Fruit fly (Drosophila melanogaster): Measurements from ENCODE around the gene p38c.
A peak's percentile ranks its signal among the peaks of the same experiment; 100 is the strongest.

p38c gene

DNA sequence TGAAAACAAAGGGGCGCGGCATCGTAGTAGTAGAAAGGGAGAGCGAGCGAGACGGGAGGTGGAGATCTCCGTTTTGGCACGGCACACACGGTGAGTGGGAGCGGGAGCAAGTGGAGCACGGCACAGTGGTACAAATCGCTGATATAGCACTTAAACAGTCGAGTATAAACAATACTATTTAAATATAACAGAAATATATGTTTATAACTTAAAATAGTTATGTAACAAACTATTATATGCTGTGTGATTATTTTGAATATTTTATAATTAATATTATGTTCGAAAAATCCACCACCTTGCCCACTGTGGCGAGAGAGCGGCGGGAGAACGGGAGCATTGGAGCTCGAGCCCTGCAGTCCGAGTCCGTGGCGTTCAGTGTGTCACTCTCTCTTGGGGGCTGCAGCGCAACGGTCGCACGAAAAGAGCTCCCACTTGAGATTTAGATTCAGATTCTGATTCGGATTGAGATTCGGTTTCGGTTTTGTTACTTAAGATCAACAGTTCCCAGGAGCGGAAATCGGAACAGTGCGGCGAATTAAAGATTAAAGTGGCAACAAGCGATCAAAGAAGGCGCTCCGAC is 8.9 kb downstream of the p38c start, which contains the start of gene Kal1 (continued):
- TF ChIP-seq CG12071 (GFP tag; optimal IDR thresholded peaks at IDR 0.05), result peak; percentile 81
- peak; percentile 91 for TF ChIP-seq HHEX (GFP tag; optimal IDR thresholded peaks at IDR 0.05)
- TF ChIP-seq tup (GFP tag; optimal IDR thresholded peaks at IDR 0.05), result peak; percentile 56
- peak; percentile 89 for TF ChIP-seq CG14710 (tag; optimal IDR thresholded peaks at IDR 0.05)
- peak; percentile 54 for TF ChIP-seq Sry-β (GFP tag; optimal IDR thresholded peaks at IDR 0.05)
- TF ChIP-seq CG10267 (tag; optimal IDR thresholded peaks at IDR 0.05), result peak; percentile 91
- TF ChIP-seq fd64A (GFP tag; optimal IDR thresholded peaks at IDR 0.05), result peak; percentile 90
- no peak for TF ChIP-seq Bteb2 (GFP tag; optimal IDR thresholded peaks at IDR 0.05)
- TF ChIP-seq Ssrp (tag; optimal IDR thresholded peaks at IDR 0.05), result peak; percentile 92
- no peak for TF ChIP-seq h (optimal IDR thresholded peaks at IDR 0.05)
- peak; percentile 44; the same call in 1 of the 3 replicates for TF ChIP-seq sr (GFP tag; IDR thresholded peaks at IDR 0.05)
- peak; percentile 83 for TF ChIP-seq NfI (GFP tag; optimal IDR thresholded peaks at IDR 0.05)
- TF ChIP-seq CG2129 (GFP tag; IDR thresholded peaks at IDR 0.05; ENCODE audit: partially characterized antibody), result no peak
- TF ChIP-seq CG17385 (GFP tag; optimal IDR thresholded peaks at IDR 0.05), result peak; percentile 90
- peak; percentile 71 for TF ChIP-seq CG3065 (GFP tag; optimal IDR thresholded peaks at IDR 0.05)
- TF ChIP-seq CG31224 (GFP tag; IDR thresholded peaks at IDR 0.05), result peak; percentile 44
- TF ChIP-seq CG9727 (GFP tag; optimal IDR thresholded peaks at IDR 0.05), result peak; percentile 88
- TF ChIP-seq ac (GFP tag; optimal IDR thresholded peaks at IDR 0.05), result peak; percentile 57
- TF ChIP-seq pzg (GFP tag; optimal IDR thresholded peaks at IDR 0.05), result no peak
- peak; percentile 83 for TF ChIP-seq Mrtf (GFP tag; IDR thresholded peaks at IDR 0.05)
- no peak for TF ChIP-seq CG9609 (GFP tag; optimal IDR thresholded peaks at IDR 0.05)
- TF ChIP-seq stwl (tag; optimal IDR thresholded peaks at IDR 0.05), result peak; percentile 32
- peak; percentile 34 for TF ChIP-seq pum (GFP tag; optimal IDR thresholded peaks at IDR 0.05)
- TF ChIP-seq Hr51 (GFP tag; optimal IDR thresholded peaks at IDR 0.05), result peak; percentile 17 to 96
- peak; percentile 62 for TF ChIP-seq kay (GFP tag; optimal IDR thresholded peaks at IDR 0.05)
- TF ChIP-seq Drgx (GFP tag; IDR thresholded peaks at IDR 0.05), result peak; percentile 99
- TF ChIP-seq MBD-R2 (GFP tag; IDR thresholded peaks at IDR 0.05), result peak; percentile 58
- no peak for TF ChIP-seq hb (GFP tag; IDR thresholded peaks at IDR 0.05; ENCODE audit: partially characterized antibody)
- peak; percentile 78 for TF ChIP-seq cato (GFP tag; optimal IDR thresholded peaks at IDR 0.05; ENCODE audit: borderline replicate concordance)
- peak; percentile 94 for TF ChIP-seq fd96Cb (tag; optimal IDR thresholded peaks at IDR 0.05)
- no peak for TF ChIP-seq pb (GFP tag; optimal IDR thresholded peaks at IDR 0.05)
- TF ChIP-seq Mes4 (GFP tag; optimal IDR thresholded peaks at IDR 0.05), result no peak
- peak; percentile 74 for TF ChIP-seq CG17186 (GFP tag; optimal IDR thresholded peaks at IDR 0.05)
- TF ChIP-seq CG2875 (GFP tag; optimal IDR thresholded peaks at IDR 0.05), result peak; percentile 95
- no peak for TF ChIP-seq gro (GFP tag; optimal IDR thresholded peaks at IDR 0.05)
- peak; percentile 96 for TF ChIP-seq HLH3B (GFP tag; IDR thresholded peaks at IDR 0.05)
- TF ChIP-seq Stat92E (GFP tag; optimal IDR thresholded peaks at IDR 0.05), result peak in 1 of 3 experiments; percentile 90
- peak; percentile 67; the same call in 1 of the 2 replicates for TF ChIP-seq Ravus (GFP tag; IDR thresholded peaks at IDR 0.05)
- peak; percentile 90 for TF ChIP-seq ken (GFP tag; IDR thresholded peaks at IDR 0.05)
- peak; percentile 93 for TF ChIP-seq tgo (GFP tag; IDR thresholded peaks at IDR 0.05)
- TF ChIP-seq Chrac-16 (GFP tag; optimal IDR thresholded peaks at IDR 0.05), result peak; percentile 69
- peak; percentile 19 to 71 for TF ChIP-seq Pdp1 (GFP tag; optimal IDR thresholded peaks at IDR 0.05)
- 0 out of 4 replicates have a peak, but pooled peaks have one; percentile 44 for TF ChIP-seq Dll (GFP tag; IDR thresholded peaks at IDR 0.05; ENCODE audit: partially characterized antibody)
- peak; percentile 61 for TF ChIP-seq YL-1 (GFP tag; optimal IDR thresholded peaks at IDR 0.05)
- peak; percentile 88 for TF ChIP-seq CG12769 (tag; optimal IDR thresholded peaks at IDR 0.05)
- no peak for TF ChIP-seq Antp (GFP tag; optimal IDR thresholded peaks at IDR 0.05)
- no peak for TF ChIP-seq cad (GFP tag; optimal IDR thresholded peaks at IDR 0.05)
- TF ChIP-seq Ets97D (GFP tag; optimal IDR thresholded peaks at IDR 0.05), result no peak
- TF ChIP-seq CG13424 (tag; optimal IDR thresholded peaks at IDR 0.05), result peak; percentile 95
- TF ChIP-seq fru (optimal IDR thresholded peaks at IDR 0.05), result no peak

All from whole organism, embryonic.